Worm (Caenorhabditis elegans): ENCODE results near the gene Y37E11B.10.
A peak's percentile ranks its signal among the peaks of the same experiment; 100 is the strongest.

Y37E11B.10 gene

ce11 chrIV:3606285-3606834 is at the start of gene Y37E11B.10, which contains the start of gene kgb-2:
Gene Y37E11B.10, minus strand, starts transcription at chrIV:3606466.
Gene kgb-2, plus strand, starts transcription at chrIV:3606784.
- TF ChIP-seq hlh-30 (tag; optimal IDR thresholded peaks at IDR 0.05; ENCODE audit: insufficient read depth) (no peak), nhr-28 (tag; optimal IDR thresholded peaks at IDR 0.05) (peak; percentile 67), pqm-1 (tag; optimal IDR thresholded peaks at IDR 0.05) (peak; percentile 39), dve-1 (tag; optimal IDR thresholded peaks at IDR 0.05; ENCODE audit: insufficient read depth) (peak; percentile 8), daf-16 (GFP tag; optimal IDR thresholded peaks at IDR 0.05) (no peak), daf-16 (tag; optimal IDR thresholded peaks at IDR 0.05) (peak; percentile 71), zfp-2 (tag; optimal IDR thresholded peaks at IDR 0.05) (no peak)

ce11 chrIV:3655896-3656295 is 49.6 kb upstream of the Y37E11B.10 start:
- TF ChIP-seq daf-19 (GFP tag; conservative IDR thresholded peaks at IDR 0.05) = no peak
- peak in 1 of 2 experiments; percentile 60 for TF ChIP-seq unc-62 (GFP tag; optimal IDR thresholded peaks at IDR 0.05 in 1 of 2)
- no peak for TF ChIP-seq unc-62 (tag; optimal IDR thresholded peaks at IDR 0.05)
- TF ChIP-seq nhr-41 (GFP tag; IDR thresholded peaks at IDR 0.05) = no peak
- TF ChIP-seq hif-1 (tag; optimal IDR thresholded peaks at IDR 0.05) = peak in 1 of 2 experiments; percentile 2
- TF ChIP-seq snpc-1.2 (GFP tag; IDR thresholded peaks at IDR 0.05) = no peak
- TF ChIP-seq nhr-102 (tag; optimal IDR thresholded peaks at IDR 0.05) = no peak
- TF ChIP-seq zfp-2 (tag; optimal IDR thresholded peaks at IDR 0.05) = no peak
- TF ChIP-seq mes-2 (tag; optimal IDR thresholded peaks at IDR 0.05; ENCODE audit: poor library complexity, severe bottlenecking) = no peak
- no peak for TF ChIP-seq F37D6.2 (tag; optimal IDR thresholded peaks at IDR 0.05)
- TF ChIP-seq ceh-44 (GFP tag; IDR thresholded peaks at IDR 0.05) = no peak
- TF ChIP-seq daf-16 (GFP tag; optimal IDR thresholded peaks at IDR 0.05) = peak in 1 of 2 experiments; percentile 66
- TF ChIP-seq daf-16 (tag; optimal IDR thresholded peaks at IDR 0.05) = no peak
- peak; percentile 87 for TF ChIP-seq aha-1 (tag)
- TF ChIP-seq nhr-11 (tag; optimal IDR thresholded peaks at IDR 0.05) = peak; percentile 52
- TF ChIP-seq Y75B8A.6 (GFP tag; IDR thresholded peaks at IDR 0.05) = no peak

- no peak for TF ChIP-seq lir-3 (tag; optimal IDR thresholded peaks at IDR 0.05)
- no peak for TF ChIP-seq daf-19 (GFP tag; conservative IDR thresholded peaks at IDR 0.05)
- no peak for TF ChIP-seq nhr-102 (tag; optimal IDR thresholded peaks at IDR 0.05)
- no peak for TF ChIP-seq unc-39 (tag; optimal IDR thresholded peaks at IDR 0.05)
- TF ChIP-seq tra-1 (GFP tag; IDR thresholded peaks at IDR 0.05) = no peak
- TF ChIP-seq F49E8.2 (tag; optimal IDR thresholded peaks at IDR 0.05; ENCODE audit: borderline replicate concordance) = no peak
- TF ChIP-seq jun-1 (tag; optimal IDR thresholded peaks at IDR 0.05) = no peak
- TF ChIP-seq hif-1 (tag; optimal IDR thresholded peaks at IDR 0.05) = no peak
- no peak for TF ChIP-seq nhr-48 (tag; optimal IDR thresholded peaks at IDR 0.05)
- no peak for TF ChIP-seq ama-1 (optimal IDR thresholded peaks at IDR 0.05)
- TF ChIP-seq D1046.2 (GFP tag; IDR thresholded peaks at IDR 0.05) = no peak
- TF ChIP-seq hlh-11 (tag; optimal IDR thresholded peaks at IDR 0.05) = no peak
- TF ChIP-seq skn-1 (tag; optimal IDR thresholded peaks at IDR 0.05) = no peak
- no peak for TF ChIP-seq zip-2 (tag; optimal IDR thresholded peaks at IDR 0.05)
These were observed 48.6 kb upstream of the Y37E11B.10 start for ce11 chrIV:3654823-3655222.

ce11 chrIV:3654214-3654613 is 47.9 kb upstream of the Y37E11B.10 start:
- no peak for TF ChIP-seq lin-15B (tag; optimal IDR thresholded peaks at IDR 0.05)
- TF ChIP-seq F44E2.7 (GFP tag; IDR thresholded peaks at IDR 0.05) = no peak
- TF ChIP-seq nhr-25 (tag; optimal IDR thresholded peaks at IDR 0.05; ENCODE audit: borderline replicate concordance, insufficient read depth) = peak; percentile 53
- TF ChIP-seq pqm-1 (tag; optimal IDR thresholded peaks at IDR 0.05) = no peak
- peak; percentile 74 for TF ChIP-seq tra-1 (GFP tag; IDR thresholded peaks at IDR 0.05)
- no peak for TF ChIP-seq fkh-10 (GFP tag; optimal IDR thresholded peaks at IDR 0.05)
- no peak for TF ChIP-seq madf-5 (GFP tag; IDR thresholded peaks at IDR 0.05)
- no peak for TF ChIP-seq egl-43 (GFP tag; IDR thresholded peaks at IDR 0.05)
- TF ChIP-seq vab-7 (GFP tag; IDR thresholded peaks at IDR 0.05) = no peak
- TF ChIP-seq hlh-30 (tag; optimal IDR thresholded peaks at IDR 0.05; ENCODE audit: insufficient read depth) = peak; percentile 89
- no peak for TF ChIP-seq zag-1 (tag; optimal IDR thresholded peaks at IDR 0.05)
- peak; percentile 28 for TF ChIP-seq rbr-2 (tag; optimal IDR thresholded peaks at IDR 0.05)
- TF ChIP-seq ceh-62 (tag; optimal IDR thresholded peaks at IDR 0.05) = no peak
- TF ChIP-seq zfp-3 (GFP tag; conservative IDR thresholded peaks at IDR 0.05) = 0 out of 2 replicates have a peak, but pooled peaks have one; percentile 53
- no peak for TF ChIP-seq nhr-76 (tag; optimal IDR thresholded peaks at IDR 0.05)
- TF ChIP-seq jun-1 (tag; optimal IDR thresholded peaks at IDR 0.05) = no peak
- no peak for TF ChIP-seq madf-9 (GFP tag; conservative IDR thresholded peaks at IDR 0.05)
- TF ChIP-seq daf-12 (tag; optimal IDR thresholded peaks at IDR 0.05) = no peak
- TF ChIP-seq nhr-11 (tag; optimal IDR thresholded peaks at IDR 0.05) = peak; percentile 82
- TF ChIP-seq zip-2 (tag; optimal IDR thresholded peaks at IDR 0.05) = no peak
- TF ChIP-seq aha-1 (tag) = peak; percentile 96
- no peak for TF ChIP-seq unc-130 (GFP tag; optimal IDR thresholded peaks at IDR 0.05)

Measured in whole organism, L4 larva.